Fruit fly (Drosophila melanogaster) whole organism, embryonic: ENCODE data around the gene CG32023.

Source experiments
- Adf1 ChIP-seq: fragments of 200-800 bp; sonication (Bioruptor generic); IDR thresholded peaks from 2 replicates; pipeline ENCODE4 v1.3.6; 2022; ENCODE audit warnings: missing biosample characterization, missing genetic modification characterization
- CG10366 ChIP-seq: fragments of 200-800 bp; sonication (Bioruptor generic); IDR thresholded peaks from 2 replicates; pipeline ENCODE4 v1.3.6; 2022; ENCODE audit warnings: missing biosample characterization, missing genetic modification characterization
- CG11504 ChIP-seq: fragments of 200-800 bp; sonication (Bioruptor generic); optimal IDR thresholded peaks from 3 replicates; lab custom pipeline; 2019; ENCODE audit warnings: missing biosample characterization, mild to moderate bottlenecking, missing genetic modification characterization, moderate library complexity
- CG12299 ChIP-seq: fragments of 200-800 bp; sonication (Bioruptor generic); optimal IDR thresholded peaks from 2 replicates; lab custom pipeline; 2018; ENCODE audit warnings: missing biosample characterization, mild to moderate bottlenecking, missing genetic modification characterization
- CG13287 ChIP-seq: fragments of 200-800 bp; sonication (Bioruptor generic); IDR thresholded peaks from 2 replicates; pipeline ENCODE4 v1.3.6; 2022; ENCODE audit warnings: missing biosample characterization, missing genetic modification characterization; ENCODE audit not compliant: partially characterized antibody
- CG15269 ChIP-seq: fragments of 200-800 bp; sonication (Bioruptor generic); optimal IDR thresholded peaks from 2 replicates; lab custom pipeline; 2018; ENCODE audit warnings: missing biosample characterization, mild to moderate bottlenecking, missing genetic modification characterization, moderate library complexity
- CG1603 ChIP-seq: fragments of 200-800 bp; sonication (Bioruptor generic); optimal IDR thresholded peaks from 2 replicates; lab custom pipeline; 2019; ENCODE audit warnings: missing biosample characterization, mild to moderate bottlenecking, missing genetic modification characterization, moderate library complexity
- CG2678 ChIP-seq: fragments of 200-800 bp; sonication (Bioruptor generic); optimal IDR thresholded peaks from 3 replicates; lab custom pipeline; 2019; ENCODE audit warnings: missing biosample characterization, mild to moderate bottlenecking, missing genetic modification characterization, moderate library complexity
- CG30431 ChIP-seq: fragments of 200-800 bp; sonication (Bioruptor generic); optimal IDR thresholded peaks from 2 replicates; lab custom pipeline; 2017; ENCODE audit warnings: missing biosample characterization, missing genetic modification characterization
- CG33213 ChIP-seq: fragments of 200-800 bp; sonication (Bioruptor generic); optimal IDR thresholded peaks from 3 replicates; lab custom pipeline; 2016; ENCODE audit warnings: missing biosample characterization, missing genetic modification characterization
- CG33557 ChIP-seq: fragments of 200-800 bp; sonication (Bioruptor generic); optimal IDR thresholded peaks from 2 replicates; lab custom pipeline; 2019; ENCODE audit warnings: missing biosample characterization, mild to moderate bottlenecking, missing genetic modification characterization, moderate library complexity
- CG4282 ChIP-seq: fragments of 200-800 bp; sonication (Bioruptor generic); optimal IDR thresholded peaks from 2 replicates; lab custom pipeline; 2016; ENCODE audit warnings: missing biosample characterization, missing genetic modification characterization
- CG4328 ChIP-seq: fragments of 200-800 bp; sonication (Bioruptor generic); optimal IDR thresholded peaks from 3 replicates; lab custom pipeline; 2017; ENCODE audit warnings: missing biosample characterization, missing genetic modification reagents, missing genetic modification characterization
- CG4617 ChIP-seq: fragments of 200-800 bp; sonication (Bioruptor generic); optimal IDR thresholded peaks from 3 replicates; lab custom pipeline; 2016; ENCODE audit warnings: missing biosample characterization, missing genetic modification characterization, borderline replicate concordance
- CG6254 ChIP-seq: fragments of 200-800 bp; sonication (Bioruptor generic); optimal IDR thresholded peaks from 3 replicates; lab custom pipeline; 2017; ENCODE audit warnings: mild to moderate bottlenecking, missing biosample characterization, missing genetic modification reagents, missing genetic modification characterization
- CG6765 ChIP-seq: fragments of 200-800 bp; sonication (Bioruptor generic); optimal IDR thresholded peaks from 3 replicates; lab custom pipeline; 2017; ENCODE audit warnings: missing biosample characterization, mild to moderate bottlenecking, missing genetic modification characterization
- CG9876 ChIP-seq: fragments of 200-800 bp; sonication (Bioruptor generic); optimal IDR thresholded peaks from 2 replicates; lab custom pipeline; 2016; ENCODE audit warnings: missing biosample characterization, missing genetic modification characterization
- CoRest ChIP-seq: fragments of 200-800 bp; sonication (Bioruptor generic); optimal IDR thresholded peaks from 3 replicates; lab custom pipeline; 2018; ENCODE audit warnings: missing biosample characterization, mild to moderate bottlenecking, missing genetic modification characterization, moderate library complexity
- D19B ChIP-seq: fragments of 200-800 bp; sonication (Bioruptor generic); optimal IDR thresholded peaks from 2 replicates; lab custom pipeline; 2017; ENCODE audit warnings: missing biosample characterization, mild to moderate bottlenecking, missing genetic modification characterization
- ERR ChIP-seq: fragments of 200-800 bp; sonication (Bioruptor generic); optimal IDR thresholded peaks from 2 replicates; lab custom pipeline; 2016; ENCODE audit warnings: missing biosample characterization, missing genetic modification characterization
- H15 ChIP-seq: fragments of 200-800 bp; sonication (Bioruptor generic); IDR thresholded peaks from 3 replicates; pipeline ENCODE4 v1.3.6; 2022; ENCODE audit warnings: missing biosample characterization, missing genetic modification characterization
- H2.0 ChIP-seq: fragments of 200-800 bp; sonication (Bioruptor generic); IDR thresholded peaks from 2 replicates; pipeline ENCODE4 v1.3.6; 2022; ENCODE audit warnings: missing biosample characterization, missing genetic modification characterization
- Hr78 ChIP-seq, 2 experiments: fragments of 200-800 bp in 1 of 2; fragments of >200 bp in 1 of 2; sonication (Bioruptor generic) in 1 of 2; optimal IDR thresholded peaks; 2 replicates each; lab custom pipeline; 2017 to 2019; ENCODE audit warnings: missing biosample characterization in 2 of 2, missing genetic modification characterization in 2 of 2, mild to moderate bottlenecking in 1 of 2, moderate library complexity in 1 of 2
- MTF-1 ChIP-seq: fragments of 200-800 bp; sonication (Bioruptor generic); optimal IDR thresholded peaks from 2 replicates; lab custom pipeline; 2018; ENCODE audit warnings: missing biosample characterization, mild to moderate bottlenecking, missing genetic modification characterization, borderline replicate concordance
- Med ChIP-seq: fragments of 200-800 bp; sonication (Bioruptor generic); peaks from one replicate; lab custom pipeline; 2016; ENCODE audit warnings: missing biosample characterization, missing genetic modification characterization, mild to moderate bottlenecking, inconsistent platforms, moderate library complexity
- Nf-YC ChIP-seq: fragments of 200-800 bp; optimal IDR thresholded peaks from 3 replicates; lab custom pipeline; 2019; ENCODE audit warnings: missing biosample characterization, mild to moderate bottlenecking, missing genetic modification characterization, moderate library complexity
- Scr ChIP-seq: fragments of 200-800 bp; sonication (Bioruptor generic); IDR thresholded peaks from 2 replicates; pipeline ENCODE4 v1.3.6; 2022; ENCODE audit warnings: missing biosample characterization, missing genetic modification characterization; ENCODE audit not compliant: partially characterized antibody
- Sox102F ChIP-seq: fragments of 200-800 bp; sonication (Bioruptor generic); optimal IDR thresholded peaks from 2 replicates; lab custom pipeline; 2018; ENCODE audit warnings: missing biosample characterization, mild to moderate bottlenecking, missing genetic modification characterization, moderate library complexity
- Sry-β ChIP-seq: fragments of 200-800 bp; sonication (Bioruptor generic); optimal IDR thresholded peaks from 2 replicates; lab custom pipeline; 2018; ENCODE audit warnings: missing biosample characterization, mild to moderate bottlenecking, missing genetic modification characterization, moderate library complexity
- Stat92E ChIP-seq, 3 experiments: fragments of >200 bp in 2 of 3; fragments of 200-800 bp in 1 of 3; sonication (Bioruptor generic) in 1 of 3; optimal IDR thresholded peaks; 2 replicates each; lab custom pipeline; 2017 to 2019; ENCODE audit warnings: missing biosample characterization in 3 of 3, missing genetic modification characterization in 3 of 3, mild to moderate bottlenecking in 1 of 3, moderate library complexity in 1 of 3
- Usf ChIP-seq: fragments of 200-800 bp; sonication (Bioruptor generic); optimal IDR thresholded peaks from 2 replicates; lab custom pipeline; 2017; ENCODE audit warnings: missing genotype, missing biosample characterization, missing genetic modification characterization
- br ChIP-seq: fragments of >200 bp; optimal IDR thresholded peaks from 2 replicates; lab custom pipeline; 2017
- btn ChIP-seq: fragments of 200-800 bp; sonication (Bioruptor generic); optimal IDR thresholded peaks from 2 replicates; lab custom pipeline; 2016; ENCODE audit warnings: missing biosample characterization, missing genetic modification characterization
- chinmo ChIP-seq: fragments of 200-800 bp; sonication (Bioruptor generic); IDR thresholded peaks from 4 replicates; pipeline ENCODE4 v1.3.6; 2022; ENCODE audit warnings: missing biosample characterization, missing genetic modification characterization; ENCODE audit not compliant: partially characterized antibody
- crc ChIP-seq: fragments of 200-800 bp; sonication (Bioruptor generic); optimal IDR thresholded peaks from 2 replicates; lab custom pipeline; 2016; ENCODE audit warnings: missing biosample characterization, missing genetic modification characterization
- croc ChIP-seq: fragments of 200-800 bp; sonication (Bioruptor generic); conservative IDR thresholded peaks from 3 replicates; pipeline ENCODE4 v1.3.6; 2022; ENCODE audit warnings: missing biosample characterization, missing genetic modification characterization
- eve ChIP-seq, 2 experiments: fragments of >200 bp; optimal IDR thresholded peaks; 2 replicates each; lab custom pipeline; 2017; ENCODE audit warnings: missing biosample characterization in 2 of 2, missing genetic modification characterization in 2 of 2
- fd64A ChIP-seq: fragments of 200-800 bp; sonication (Bioruptor generic); optimal IDR thresholded peaks from 3 replicates; lab custom pipeline; 2018; ENCODE audit warnings: missing biosample characterization, mild to moderate bottlenecking, missing genetic modification characterization
- fru ChIP-seq: fragments of >200 bp; optimal IDR thresholded peaks from 2 replicates; lab custom pipeline; 2017
- hb ChIP-seq: fragments of 200-800 bp; sonication (Bioruptor generic); IDR thresholded peaks from 3 replicates; pipeline ENCODE4 v1.3.6; 2022; ENCODE audit warnings: missing biosample characterization, missing genetic modification characterization; ENCODE audit not compliant: partially characterized antibody
- luna ChIP-seq: fragments of 200-800 bp; sonication (Bioruptor generic); optimal IDR thresholded peaks from 2 replicates; lab custom pipeline; 2016; ENCODE audit warnings: missing biosample characterization, missing genetic modification characterization
- onecut ChIP-seq: fragments of 200-800 bp; sonication (Bioruptor generic); IDR thresholded peaks from 2 replicates; pipeline ENCODE4 v1.3.6; 2022; ENCODE audit warnings: missing biosample characterization, missing genetic modification characterization
- otp ChIP-seq: fragments of 200-800 bp; sonication (Bioruptor generic); IDR thresholded peaks from 3 replicates; pipeline ENCODE4, ENCODE4 v1.3.6; 2022; ENCODE audit warnings: missing biosample characterization, missing genetic modification characterization
- row ChIP-seq: fragments of 200-800 bp; sonication (Bioruptor generic); IDR thresholded peaks from 3 replicates; pipeline ENCODE4 v1.3.6; 2022; ENCODE audit warnings: missing biosample characterization, missing genetic modification characterization
- sens ChIP-seq: fragments of 200-800 bp; sonication (Bioruptor generic); peaks from one replicate; lab custom pipeline; 2016; ENCODE audit warnings: missing biosample characterization, missing genetic modification characterization
- sob ChIP-seq: fragments of 200-800 bp; sonication (Bioruptor generic); IDR thresholded peaks from 2 replicates; pipeline ENCODE4 v1.3.6; 2022; ENCODE audit warnings: missing biosample characterization, missing genetic modification characterization
- tio ChIP-seq: fragments of 200-800 bp; sonication (Bioruptor generic); optimal IDR thresholded peaks from 2 replicates; lab custom pipeline; 2017; ENCODE audit warnings: missing biosample characterization, missing genetic modification characterization, inconsistent platforms
- tna ChIP-seq: fragments of 200-800 bp; sonication (Bioruptor generic); IDR thresholded peaks from 2 replicates; pipeline ENCODE4 v1.3.6; 2022; ENCODE audit warnings: missing biosample characterization, missing genetic modification characterization; ENCODE audit not compliant: partially characterized antibody
- twi ChIP-seq: fragments of 200-800 bp; optimal IDR thresholded peaks from 2 replicates; lab custom pipeline; 2019; ENCODE audit warnings: missing biosample characterization, mild to moderate bottlenecking, missing genetic modification characterization, moderate library complexity
- vfl ChIP-seq: fragments of 200-800 bp; sonication (Bioruptor generic); optimal IDR thresholded peaks from 2 replicates; lab custom pipeline; 2016; ENCODE audit warnings: missing biosample characterization, missing genetic modification characterization

The CG32023 gene

dm6 chr3L:8849817-8850216 is 45.8 kb upstream of the CG32023 start:
- TF ChIP-seq Usf (GFP tag; lab: Kevin White, UChicago) = no peak
- no peak for TF ChIP-seq tio
- no peak for TF ChIP-seq D19B (GFP tag; lab: Kevin White, UChicago)
- no peak for TF ChIP-seq CG1603 (tag; lab: Kevin White, UChicago)
- no peak for TF ChIP-seq crc (GFP tag; lab: Kevin White, UChicago)
- no peak for TF ChIP-seq otp (GFP tag; lab: Robert Waterston, UW)
- TF ChIP-seq sob (GFP tag; lab: Robert Waterston, UW) = no peak
- TF ChIP-seq Stat92E (GFP tag; optimal IDR thresholded peaks at IDR 0.05; lab: Kevin White, UChicago) = no peak
- no peak for TF ChIP-seq CG10366
- TF ChIP-seq luna (GFP tag; lab: Kevin White, UChicago) = no peak
- TF ChIP-seq br (lab: Kevin White, UChicago) = no peak
- no peak for TF ChIP-seq sens (GFP tag; lab: Kevin White, UChicago)
- 0 out of 3 replicates have a peak, but pooled peaks have one; percentile 42 for TF ChIP-seq hb (GFP tag; lab: Robert Waterston, UW)
- TF ChIP-seq MTF-1 (GFP tag; lab: Kevin White, UChicago) = no peak
- no peak for TF ChIP-seq Adf1
- TF ChIP-seq CG2678 = no peak
- TF ChIP-seq tna (GFP tag; lab: Robert Waterston, UW) = no peak
- TF ChIP-seq CG4328 (GFP tag; lab: Kevin White, UChicago) = no peak
- no peak for TF ChIP-seq CG33213 (GFP tag; lab: Kevin White, UChicago)
- TF ChIP-seq Hr78 (GFP tag; optimal IDR thresholded peaks at IDR 0.05; lab: Kevin White, UChicago) = peak in 1 of 2 experiments; percentile 96
- TF ChIP-seq twi (tag; lab: Kevin White, UChicago) = peak; percentile 5
- no peak for TF ChIP-seq CG4617 (GFP tag; lab: Kevin White, UChicago)
- TF ChIP-seq Nf-YC (tag; lab: Kevin White, UChicago) = no peak
- TF ChIP-seq btn = no peak
- TF ChIP-seq CG15269 (tag; lab: Kevin White, UChicago) = no peak
- no peak for TF ChIP-seq row
- TF ChIP-seq vfl (GFP tag; lab: Kevin White, UChicago) = no peak
- no peak for TF ChIP-seq Sox102F (GFP tag; lab: Kevin White, UChicago)
- peak; percentile 37 for TF ChIP-seq fd64A (GFP tag; lab: Kevin White, UChicago)
- TF ChIP-seq croc = no peak
- no peak for TF ChIP-seq Scr (GFP tag; lab: Robert Waterston, UW)

dm6 chr3L:8842359-8842758 is 38.4 kb upstream of the CG32023 start:
- TF ChIP-seq Med (GFP tag; lab: Kevin White, UChicago) (peak; percentile 71), onecut (GFP tag; lab: Robert Waterston, UW) (peak; percentile 69), CG11504 (no peak), Sry-β (GFP tag; lab: Kevin White, UChicago) (no peak), chinmo (GFP tag; lab: Robert Waterston, UW) (peak; percentile 38; the same call in 1 of the 4 replicates)

- TF ChIP-seq CG33557 (GFP tag; lab: Kevin White, UChicago) (no peak), CoRest (tag; lab: Kevin White, UChicago) (peak; percentile 79), fru (lab: Kevin White, UChicago) (no peak), ERR (peak; percentile 38), CG30431 (GFP tag; lab: Kevin White, UChicago) (peak; percentile 55), CG9876 (GFP tag; lab: Kevin White, UChicago) (no peak), CG4282 (GFP tag; lab: Kevin White, UChicago) (no peak), CG6254 (GFP tag; lab: Kevin White, UChicago) (peak; percentile 67), Adf1 (peak; percentile 40; the same call in 1 of the 2 replicates), H15 (GFP tag; lab: Robert Waterston, UW) (peak; percentile 70), CG13287 (no peak), CG12299 (peak; percentile 62), eve (GFP tag; optimal IDR thresholded peaks at IDR 0.05; lab: Kevin White, UChicago) (peak in 1 of 2 experiments; percentile 74), H2.0 (peak; percentile 75), CG6765 (GFP tag; lab: Kevin White, UChicago) (no peak)
These were observed 37.8 kb upstream of the CG32023 start for dm6 chr3L:8841757-8842156.
